Worm (Caenorhabditis elegans) whole organism, L4/young adult: ENCODE data around the gene cbp-2.

ENCODE experiments used
- dao-5 ChIP-seq: sonication (generic microtip); optimal IDR thresholded peaks from 2 replicates; lab custom pipeline; 2016; ENCODE audit warnings: missing genotype, missing genetic modification characterization, moderate library complexity, missing compliant biosample characterization
- him-1 ChIP-seq: sonication (generic microtip); optimal IDR thresholded peaks from 2 replicates; lab custom pipeline; 2016; ENCODE audit warnings: missing genotype, missing genetic modification reagents, missing genetic modification characterization, missing compliant biosample characterization

ce11 chrIII:9907574-9907973, 15.4 kb upstream of the cbp-2 start:
- TF ChIP-seq him-1 (tag; lab: Kevin White, UChicago) = no peak
- TF ChIP-seq dao-5 (tag; lab: Kevin White, UChicago) = no peak
